Fruit fly (Drosophila melanogaster) whole organism, embryonic: Measurements from ENCODE around the gene sob.

Source experiments
- Atf-2 ChIP-seq: fragments of 200-800 bp; sonication (Bioruptor generic); optimal IDR thresholded peaks from 2 replicates; lab custom pipeline; 2016; ENCODE audit warnings: missing biosample characterization, missing genetic modification characterization
- CG12659 ChIP-seq: fragments of 200-800 bp; sonication (Bioruptor generic); optimal IDR thresholded peaks from 3 replicates; lab custom pipeline; 2017; ENCODE audit warnings: mild to moderate bottlenecking, missing biosample characterization, missing genetic modification reagents, missing genetic modification characterization
- CG15479 ChIP-seq: fragments of 200-800 bp; sonication (Bioruptor generic); optimal IDR thresholded peaks from 3 replicates; lab custom pipeline; 2019; ENCODE audit warnings: missing biosample characterization, mild to moderate bottlenecking, missing genetic modification characterization, moderate library complexity
- CG16779 ChIP-seq: fragments of 200-800 bp; sonication (Bioruptor generic); IDR thresholded peaks from 2 replicates; pipeline ENCODE4 v1.3.6; 2022; ENCODE audit warnings: missing biosample characterization, missing genetic modification characterization
- CG16863 ChIP-seq: fragments of 200-800 bp; sonication (Bioruptor generic); optimal IDR thresholded peaks from 3 replicates; lab custom pipeline; 2016; ENCODE audit warnings: missing biosample characterization, missing genetic modification characterization
- CG17568 ChIP-seq: fragments of 200-800 bp; sonication (Bioruptor generic); optimal IDR thresholded peaks from 2 replicates; lab custom pipeline; 2018; ENCODE audit warnings: missing biosample characterization, mild to moderate bottlenecking, missing genetic modification characterization, moderate library complexity
- CG2129 ChIP-seq: fragments of 200-800 bp; sonication (Bioruptor generic); IDR thresholded peaks from 2 replicates; pipeline ENCODE4 v1.3.6; 2022; ENCODE audit warnings: missing biosample characterization, missing genetic modification characterization; ENCODE audit not compliant: partially characterized antibody
- CG2199 ChIP-seq: fragments of 200-800 bp; sonication (Bioruptor generic); IDR thresholded peaks from 3 replicates; pipeline ENCODE4 v1.3.6; 2022; ENCODE audit warnings: missing biosample characterization, missing genetic modification characterization
- CG4328 ChIP-seq: fragments of 200-800 bp; sonication (Bioruptor generic); optimal IDR thresholded peaks from 3 replicates; lab custom pipeline; 2017; ENCODE audit warnings: missing biosample characterization, missing genetic modification reagents, missing genetic modification characterization
- CG6813 ChIP-seq: fragments of 200-800 bp; sonication (Bioruptor generic); optimal IDR thresholded peaks from 2 replicates; lab custom pipeline; 2017; ENCODE audit warnings: missing biosample characterization, missing genetic modification characterization, mild to moderate bottlenecking, moderate library complexity, missing genetic modification reagents
- CG6854 ChIP-seq: fragments of 200-800 bp; sonication (Bioruptor generic); optimal IDR thresholded peaks from 3 replicates; lab custom pipeline; 2017; ENCODE audit warnings: missing biosample characterization, mild to moderate bottlenecking, missing genetic modification characterization
- CG8290 ChIP-seq, 3 experiments: fragments of 200-800 bp; sonication (Bioruptor generic); optimal IDR thresholded peaks; 2 replicates each; lab custom pipeline; 2016 to 2019; ENCODE audit warnings: missing biosample characterization in 3 of 3, missing genetic modification characterization in 3 of 3, mild to moderate bottlenecking in 2 of 3, moderate library complexity in 1 of 3
- CG8944 ChIP-seq: fragments of 200-800 bp; sonication (Bioruptor generic); optimal IDR thresholded peaks from 3 replicates; lab custom pipeline; 2016; ENCODE audit warnings: missing biosample characterization, missing genetic modification characterization
- CG9817 ChIP-seq: fragments of 200-800 bp; sonication (Bioruptor generic); optimal IDR thresholded peaks from 2 replicates; lab custom pipeline; 2018; ENCODE audit warnings: missing biosample characterization, mild to moderate bottlenecking, missing genetic modification characterization, moderate library complexity
- CTCF ChIP-seq: fragments of 200-800 bp; sonication (Bioruptor generic); optimal IDR thresholded peaks from 2 replicates; lab custom pipeline; 2017; ENCODE audit warnings: missing biosample characterization, mild to moderate bottlenecking, missing genetic modification characterization, moderate library complexity
- Dip2 ChIP-seq: fragments of 200-800 bp; sonication (Bioruptor generic); IDR thresholded peaks from 2 replicates; pipeline ENCODE4 v1.3.6; 2022; ENCODE audit warnings: missing biosample characterization, missing genetic modification characterization
- Dp ChIP-seq: fragments of 200-800 bp; sonication (Bioruptor generic); optimal IDR thresholded peaks from 2 replicates; lab custom pipeline; 2018; ENCODE audit warnings: missing biosample characterization, mild to moderate bottlenecking, missing genetic modification characterization, moderate library complexity
- Eip74EF ChIP-seq, 2 experiments: fragments of 200-800 bp in 1 of 2; fragments of >200 bp in 1 of 2; sonication (Bioruptor generic) in 1 of 2; optimal IDR thresholded peaks; 2 replicates each; lab custom pipeline; 2017 to 2019; ENCODE audit warnings: missing biosample characterization in 2 of 2, missing genetic modification characterization in 2 of 2, mild to moderate bottlenecking in 1 of 2, moderate library complexity in 1 of 2
- Gsc ChIP-seq: fragments of 200-800 bp; sonication (Bioruptor generic); IDR thresholded peaks from 2 replicates; pipeline ENCODE4 v1.3.6; 2022; ENCODE audit warnings: missing biosample characterization, missing genetic modification characterization
- Meics ChIP-seq: fragments of 200-800 bp; sonication (Bioruptor generic); optimal IDR thresholded peaks from 2 replicates; lab custom pipeline; 2017; ENCODE audit warnings: missing biosample characterization, mild to moderate bottlenecking, missing genetic modification characterization
- NC2β ChIP-seq: fragments of 200-800 bp; sonication (Bioruptor generic); optimal IDR thresholded peaks from 2 replicates; lab custom pipeline; 2016; ENCODE audit warnings: missing biosample characterization, missing genetic modification characterization
- NK7.1 ChIP-seq: fragments of 200-800 bp; sonication (Bioruptor generic); optimal IDR thresholded peaks from 3 replicates; lab custom pipeline; 2016; ENCODE audit warnings: missing biosample characterization, missing genetic modification characterization
- PHDP ChIP-seq: fragments of 200-800 bp; sonication (Bioruptor generic); optimal IDR thresholded peaks from 3 replicates; lab custom pipeline; 2018; ENCODE audit warnings: missing biosample characterization, mild to moderate bottlenecking, missing genetic modification characterization, moderate library complexity
- Rfx ChIP-seq: fragments of 200-800 bp; sonication (Bioruptor generic); IDR thresholded peaks from 2 replicates; pipeline ENCODE4 v1.3.6; 2022; ENCODE audit warnings: missing biosample characterization, missing genetic modification characterization
- Sox102F ChIP-seq: fragments of 200-800 bp; sonication (Bioruptor generic); optimal IDR thresholded peaks from 2 replicates; lab custom pipeline; 2018; ENCODE audit warnings: missing biosample characterization, mild to moderate bottlenecking, missing genetic modification characterization, moderate library complexity
- Sry-δ ChIP-seq: fragments of 200-800 bp; sonication (Bioruptor generic); optimal IDR thresholded peaks from 2 replicates; lab custom pipeline; 2016; ENCODE audit warnings: missing biosample characterization, missing genetic modification characterization
- Taf1 ChIP-seq: fragments of 200-800 bp; sonication (Bioruptor generic); IDR thresholded peaks from 2 replicates; pipeline ENCODE4 v1.3.6; 2022; ENCODE audit warnings: missing biosample characterization, missing genetic modification characterization
- al ChIP-seq: fragments of 200-800 bp; sonication (Bioruptor generic); IDR thresholded peaks from 2 replicates; pipeline ENCODE4 v1.3.6; 2022; ENCODE audit warnings: missing biosample characterization, missing genetic modification characterization
- aop ChIP-seq: fragments of 200-800 bp; sonication (Bioruptor generic); IDR thresholded peaks from 2 replicates; pipeline ENCODE4 v1.3.6; 2022; ENCODE audit warnings: missing biosample characterization, missing genetic modification characterization
- bcd ChIP-seq: fragments of 200-800 bp; sonication (Bioruptor generic); optimal IDR thresholded peaks from 2 replicates; lab custom pipeline; 2017; ENCODE audit warnings: missing biosample characterization, mild to moderate bottlenecking, missing genetic modification characterization
- chif ChIP-seq, 2 experiments: fragments of 200-800 bp; sonication (Bioruptor generic); optimal IDR thresholded peaks; 3 replicates each; lab custom pipeline; 2016; ENCODE audit warnings: missing biosample characterization in 2 of 2, missing genetic modification characterization in 2 of 2
- chn ChIP-seq: fragments of 200-800 bp; sonication (Bioruptor generic); optimal IDR thresholded peaks from 2 replicates; lab custom pipeline; 2016; ENCODE audit warnings: missing biosample characterization, missing genetic modification characterization
- corto ChIP-seq: fragments of 200-800 bp; sonication (Bioruptor generic); optimal IDR thresholded peaks from 2 replicates; lab custom pipeline; 2016; ENCODE audit warnings: missing biosample characterization, mild to moderate bottlenecking, missing genetic modification characterization, moderate library complexity
- cwo ChIP-seq: fragments of 200-800 bp; sonication (Bioruptor generic); optimal IDR thresholded peaks from 3 replicates; lab custom pipeline; 2017; ENCODE audit warnings: missing biosample characterization, missing genetic modification characterization, mild to moderate bottlenecking, moderate library complexity, missing genetic modification reagents
- danr ChIP-seq: fragments of 200-800 bp; sonication (Bioruptor generic); IDR thresholded peaks from 2 replicates; pipeline ENCODE4 v1.3.6; 2022; ENCODE audit warnings: missing biosample characterization, missing genetic modification characterization
- disco-r ChIP-seq: fragments of 200-800 bp; sonication (Bioruptor generic); optimal IDR thresholded peaks from 2 replicates; lab custom pipeline; 2016; ENCODE audit warnings: missing biosample characterization, missing genetic modification characterization
- dmrt11E ChIP-seq: fragments of 200-800 bp; sonication (Bioruptor generic); optimal IDR thresholded peaks from 3 replicates; lab custom pipeline; 2018; ENCODE audit warnings: missing biosample characterization, mild to moderate bottlenecking, missing genetic modification characterization, moderate library complexity
- dysf ChIP-seq: fragments of 200-800 bp; sonication (Bioruptor generic); IDR thresholded peaks from 3 replicates; pipeline ENCODE4 v1.3.6; 2022; ENCODE audit warnings: missing biosample characterization, missing genetic modification characterization
- gce ChIP-seq: fragments of 200-800 bp; sonication (Bioruptor generic); IDR thresholded peaks from 3 replicates; pipeline ENCODE4 v1.3.6; 2022; ENCODE audit warnings: missing biosample characterization, missing genetic modification characterization
- nau ChIP-seq: fragments of 200-800 bp; sonication (Bioruptor generic); optimal IDR thresholded peaks from 3 replicates; lab custom pipeline; 2017; ENCODE audit warnings: missing biosample characterization, mild to moderate bottlenecking, missing genetic modification characterization, missing genetic modification reagents
- pb ChIP-seq: fragments of 200-800 bp; sonication (Bioruptor generic); optimal IDR thresholded peaks from 3 replicates; lab custom pipeline; 2016; ENCODE audit warnings: missing biosample characterization, missing genetic modification characterization
- pfk ChIP-seq: fragments of 200-800 bp; sonication (Bioruptor generic); optimal IDR thresholded peaks from 2 replicates; lab custom pipeline; 2018; ENCODE audit warnings: missing biosample characterization, mild to moderate bottlenecking, missing genetic modification characterization, moderate library complexity
- pnt ChIP-seq: fragments of 200-800 bp; sonication (Bioruptor generic); optimal IDR thresholded peaks from 3 replicates; lab custom pipeline; 2016; ENCODE audit warnings: missing biosample characterization, missing genetic modification characterization
- pros ChIP-seq: fragments of 200-800 bp; sonication (Bioruptor generic); optimal IDR thresholded peaks from 3 replicates; lab custom pipeline; 2019; ENCODE audit warnings: missing biosample characterization, mild to moderate bottlenecking, missing genetic modification characterization, moderate library complexity
- ranshi ChIP-seq: fragments of 200-800 bp; sonication (Bioruptor generic); IDR thresholded peaks from 2 replicates; pipeline ENCODE4 v1.3.6; 2022; ENCODE audit warnings: missing biosample characterization, missing genetic modification characterization
- slou ChIP-seq: fragments of 200-800 bp; sonication (Bioruptor generic); optimal IDR thresholded peaks from 3 replicates; lab custom pipeline; 2016; ENCODE audit warnings: missing biosample characterization, missing genetic modification characterization
- so ChIP-seq: fragments of 200-800 bp; sonication (Bioruptor generic); IDR thresholded peaks from 3 replicates; pipeline ENCODE4 v1.3.6; 2022; ENCODE audit warnings: missing biosample characterization, missing genetic modification characterization
- sr ChIP-seq: fragments of 200-800 bp; sonication (Bioruptor generic); IDR thresholded peaks from 3 replicates; pipeline ENCODE4 v1.3.6; 2022; ENCODE audit warnings: missing biosample characterization, missing genetic modification characterization
- zen2 ChIP-seq: fragments of 200-800 bp; sonication (Bioruptor generic); IDR thresholded peaks from 3 replicates; pipeline ENCODE4 v1.3.6; 2022; ENCODE audit warnings: missing biosample characterization, missing genetic modification characterization; ENCODE audit not compliant: partially characterized antibody
- zf30C ChIP-seq: fragments of 200-800 bp; sonication (Bioruptor generic); optimal IDR thresholded peaks from 3 replicates; lab custom pipeline; 2018; ENCODE audit warnings: missing biosample characterization, mild to moderate bottlenecking, missing genetic modification characterization

sob gene

DNA sequence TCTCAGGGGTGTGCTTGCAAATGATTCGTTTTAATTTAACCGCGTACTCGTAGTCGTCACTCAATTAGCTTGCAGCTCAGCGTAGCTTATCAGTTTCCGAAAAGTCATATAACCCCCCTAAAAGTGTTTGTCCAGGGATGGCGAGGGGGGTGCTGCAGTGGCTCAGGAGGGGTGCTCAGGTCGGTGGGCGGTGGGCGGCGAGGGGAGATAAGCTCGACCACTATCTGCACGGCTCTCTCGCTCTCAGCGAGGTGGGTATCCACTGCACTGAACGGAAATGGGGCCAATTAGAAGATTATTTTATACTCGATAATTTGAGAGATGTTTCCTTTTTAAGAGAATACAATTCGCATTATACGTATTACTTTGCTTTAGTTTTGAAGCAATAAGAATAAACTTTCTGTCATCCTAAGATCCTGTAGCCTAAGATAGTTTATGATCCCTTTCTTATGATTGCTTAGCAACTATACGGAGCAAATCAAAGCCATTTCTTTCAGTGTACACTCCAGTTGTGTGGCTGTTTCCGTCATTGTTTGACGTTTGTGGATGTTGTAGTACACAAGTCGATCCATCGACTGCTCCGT, 7.3 kb downstream of the sob start (continued):
- TF ChIP-seq nau (no peak), NC2β (GFP tag; lab: Kevin White, UChicago) (no peak), aop (GFP tag; lab: Robert Waterston, UW) (no peak), CG2129 (no peak), Atf-2 (GFP tag; lab: Kevin White, UChicago) (peak; percentile 30), CG15479 (GFP tag; lab: Kevin White, UChicago) (no peak), chif (GFP tag; optimal IDR thresholded peaks at IDR 0.05; lab: Kevin White, UChicago) (peak; percentile 71 to 73), CG2199 (GFP tag; lab: Robert Waterston, UW) (no peak), CG6854 (GFP tag; lab: Kevin White, UChicago) (peak; percentile 25), CG12659 (GFP tag; lab: Kevin White, UChicago) (peak; percentile 59), zf30C (GFP tag; lab: Kevin White, UChicago) (peak; percentile 63), CG9817 (peak; percentile 54), CTCF (GFP tag; lab: Kevin White, UChicago) (no peak), PHDP (tag; lab: Kevin White, UChicago) (peak; percentile 74), dmrt11E (tag; lab: Kevin White, UChicago) (peak; percentile 77), CG16779 (GFP tag; lab: Robert Waterston, UW) (no peak), cwo (no peak), CG6813 (GFP tag; lab: Kevin White, UChicago) (no peak), bcd (GFP tag; lab: Kevin White, UChicago) (peak; percentile 58), CG8944 (GFP tag; lab: Kevin White, UChicago) (peak; percentile 52), pb (GFP tag; lab: Kevin White, UChicago) (no peak), sr (GFP tag; lab: Robert Waterston, UW) (no peak; the same call in 2 of the 3 replicates), slou (no peak), Sox102F (GFP tag; lab: Kevin White, UChicago) (peak; percentile 77), CG17568 (no peak), zen2 (GFP tag; lab: Robert Waterston, UW) (no peak), Dip2 (GFP tag; lab: Robert Waterston, UW) (no peak), Gsc (GFP tag; lab: Robert Waterston, UW) (0 out of 2 replicates have a peak, but pooled peaks have one; percentile 11), Taf1 (GFP tag; lab: Robert Waterston, UW) (no peak; the same call in 1 of the 2 replicates), CG8290 (GFP tag; optimal IDR thresholded peaks at IDR 0.05; lab: Kevin White, UChicago) (no peak), CG8290 (tag; optimal IDR thresholded peaks at IDR 0.05; lab: Kevin White, UChicago) (peak in 1 of 2 experiments; percentile 35), pfk (no peak), so (GFP tag; lab: Robert Waterston, UW) (peak; percentile 73; the same call in 1 of the 3 replicates), pnt (peak; percentile 56), Sry-δ (no peak), ranshi (GFP tag; lab: Robert Waterston, UW) (no peak), pros (GFP tag; lab: Kevin White, UChicago) (no peak), gce (GFP tag; lab: Robert Waterston, UW) (no peak), Rfx (peak; percentile 58; the same call in 1 of the 2 replicates), CG16863 (no peak), dysf (GFP tag; lab: Robert Waterston, UW) (peak; percentile 79), CG4328 (GFP tag; lab: Kevin White, UChicago) (peak; percentile 24), disco-r (peak; percentile 18), danr (peak; percentile 52; the same call in 1 of the 2 replicates), Eip74EF (GFP tag; optimal IDR thresholded peaks at IDR 0.05; lab: Kevin White, UChicago) (peak in 1 of 2 experiments; percentile 55), al (GFP tag; lab: Robert Waterston, UW) (peak; percentile 22; the same call in 1 of the 2 replicates), Meics (GFP tag; lab: Kevin White, UChicago) (peak; percentile 46), corto (no peak), NK7.1 (GFP tag; lab: Kevin White, UChicago) (no peak), Dp (GFP tag; lab: Kevin White, UChicago) (no peak), chn (GFP tag; lab: Kevin White, UChicago) (peak; percentile 48)
